Worm (Caenorhabditis elegans) whole organism, L2 larva: ENCODE results near the gene srd-50.

Experiments used
- ama-1 ChIP-seq: fragments of 150-350 bp; optimal IDR thresholded peaks from 2 replicates; lab custom pipeline; 2018; ENCODE audit warnings: inconsistent platforms
- lin-39 ChIP-seq: fragments of 150-350 bp; optimal IDR thresholded peaks from 2 replicates; lab custom pipeline; 2014; ENCODE audit warnings: missing biosample characterization, missing genetic modification reagents, missing genetic modification characterization
- lsy-2 ChIP-seq, 2 experiments: fragments of 150-350 bp in 1 of 2; sonication (generic microtip) in 1 of 2; optimal IDR thresholded peaks; 2 replicates each; lab custom pipeline; 2014 to 2017; ENCODE audit warnings: missing biosample characterization in 2 of 2, missing genetic modification characterization in 2 of 2
- mab-5 ChIP-seq: fragments of 150-350 bp; optimal IDR thresholded peaks from 2 replicates; lab custom pipeline; 2014; ENCODE audit warnings: missing biosample characterization, missing genetic modification characterization
- mdl-1 ChIP-seq, 2 experiments: fragments of 150-350 bp in 1 of 2; sonication (generic microtip) in 1 of 2; optimal IDR thresholded peaks; 2 replicates each; lab custom pipeline; 2017; ENCODE audit warnings: missing biosample characterization in 2 of 2, missing genetic modification characterization in 2 of 2
- nhr-237 ChIP-seq: fragments of 150-350 bp; optimal IDR thresholded peaks from 2 replicates; lab custom pipeline; 2014; ENCODE audit warnings: missing biosample characterization, missing genetic modification characterization
- nhr-77 ChIP-seq: fragments of 150-350 bp; optimal IDR thresholded peaks from 2 replicates; lab custom pipeline; 2014; ENCODE audit warnings: missing biosample characterization, missing genetic modification characterization
- unc-62 ChIP-seq: fragments of 150-350 bp; optimal IDR thresholded peaks from 2 replicates; lab custom pipeline; 2014; ENCODE audit warnings: missing biosample characterization, missing genetic modification reagents, missing genetic modification characterization

DNA sequence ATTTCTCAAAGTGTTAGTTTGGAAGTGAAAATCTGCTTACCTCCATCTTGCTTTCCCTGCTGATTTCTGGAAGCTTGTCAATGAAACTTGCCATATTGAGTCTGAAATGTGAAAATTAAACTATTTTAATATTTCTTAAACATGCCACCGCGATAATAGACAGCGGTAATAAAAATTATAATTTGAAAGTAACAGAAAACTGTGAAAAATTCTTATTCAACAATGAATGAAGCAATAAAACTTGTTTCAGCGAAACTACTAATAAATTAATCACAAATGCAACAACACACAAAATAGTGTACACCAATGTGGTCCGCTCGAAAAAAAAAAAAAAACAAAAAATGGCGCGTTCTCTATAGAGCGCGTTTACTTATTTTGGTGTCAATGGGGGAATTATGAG, 30.0 kb downstream of the srd-50 start, which contains the start of gene F02D10.6:
- TF ChIP-seq mab-5 (tag; lab: Kevin White, UChicago) (no peak), lsy-2 (tag; optimal IDR thresholded peaks at IDR 0.05; lab: Kevin White, UChicago) (no peak), nhr-77 (tag; lab: Kevin White, UChicago) (no peak), nhr-237 (no peak), unc-62 (no peak), ama-1 (no peak), mdl-1 (tag; optimal IDR thresholded peaks at IDR 0.05; lab: Kevin White, UChicago) (no peak), lin-39 (tag; lab: Kevin White, UChicago) (no peak)
